Fruit fly (Drosophila melanogaster) whole organism: Measurements from ENCODE around the gene rempA.

Experiments
- EcR ChIP-seq, 2 experiments: fragments of >200 bp; optimal IDR thresholded peaks; 2 replicates each; lab custom pipeline; 2017; ENCODE audit warnings: missing biosample characterization in 2 of 2, missing genetic modification characterization in 2 of 2, missing genetic modification reagents in 2 of 2
- usp ChIP-seq: fragments of >200 bp; optimal IDR thresholded peaks from 2 replicates; lab custom pipeline; 2017; ENCODE audit warnings: missing biosample characterization, missing genetic modification characterization, mixed read lengths

dm6 chr2L:518620-518913, 41.5 kb downstream of the rempA start:
- TF ChIP-seq EcR (GFP tag; optimal IDR thresholded peaks at IDR 0.05; lab: Kevin White, UChicago) (no peak), usp (GFP tag; lab: Kevin White, UChicago) (no peak)
